Worm (Caenorhabditis elegans) whole organism, L1 larva: Measurements from ENCODE around the gene R10E9.3.

Experiments used
- C34B4.2 ChIP-seq: sonication (generic microtip); optimal IDR thresholded peaks from 2 replicates; lab custom pipeline; 2017; ENCODE audit warnings: mild to moderate bottlenecking, missing genetic modification characterization, missing compliant biosample characterization
- F16B12.6 ChIP-seq: fragments of 150-350 bp; optimal IDR thresholded peaks from 2 replicates; lab custom pipeline; 2014; ENCODE audit warnings: missing biosample characterization, missing genetic modification characterization
- aly-2 ChIP-seq: fragments of 150-350 bp; optimal IDR thresholded peaks from 2 replicates; lab custom pipeline; 2014; ENCODE audit warnings: missing biosample characterization, missing genetic modification characterization
- blmp-1 ChIP-seq: fragments of 150-350 bp; optimal IDR thresholded peaks from 2 replicates; lab custom pipeline; 2014; ENCODE audit warnings: missing biosample characterization, missing genetic modification characterization
- ceh-8 ChIP-seq: fragments of 200-800 bp; sonication (Bioruptor generic); optimal IDR thresholded peaks from 2 replicates; lab custom pipeline; 2018; ENCODE audit warnings: mild to moderate bottlenecking, missing genetic modification characterization, moderate library complexity, missing compliant biosample characterization
- ceh-90 ChIP-seq: sonication (generic microtip); optimal IDR thresholded peaks from 2 replicates; lab custom pipeline; 2016; ENCODE audit warnings: missing genetic modification characterization, missing compliant biosample characterization
- ces-1 ChIP-seq: fragments of 150-350 bp; optimal IDR thresholded peaks from 2 replicates; lab custom pipeline; 2014; ENCODE audit warnings: missing biosample characterization, missing genetic modification reagents, missing genetic modification characterization
- dpl-1 ChIP-seq, 3 experiments: fragments of 150-350 bp in 2 of 3; sonication (generic microtip) in 1 of 3; optimal IDR thresholded peaks; 2 replicates each; lab custom pipeline; 2014 to 2017; ENCODE audit warnings: missing biosample characterization in 3 of 3, missing genetic modification characterization in 3 of 3, missing genetic modification reagents in 3 of 3
- dsc-1 ChIP-seq: sonication (generic microtip); optimal IDR thresholded peaks from 2 replicates; lab custom pipeline; 2016; ENCODE audit warnings: mild to moderate bottlenecking, missing genetic modification characterization, missing compliant biosample characterization
- efl-1 ChIP-seq, 4 experiments: fragments of 150-350 bp; optimal IDR thresholded peaks in 3 of 4; peaks in 1 of 4; 1 replicate in 1 of 4; 2 replicates in 3 of 4; lab custom pipeline; 2014; ENCODE audit warnings: missing biosample characterization in 2 of 4, missing genetic modification characterization in 2 of 4, missing genetic modification reagents in 2 of 4
- efl-3 ChIP-seq: fragments of 200-800 bp; sonication (Bioruptor generic); optimal IDR thresholded peaks from 2 replicates; lab custom pipeline; 2018; ENCODE audit warnings: mild to moderate bottlenecking, missing genetic modification characterization, missing compliant biosample characterization
- egl-13 ChIP-seq: sonication (generic microtip); optimal IDR thresholded peaks from 2 replicates; lab custom pipeline; 2016; ENCODE audit warnings: missing genotype, missing genetic modification reagents, missing genetic modification characterization, missing compliant biosample characterization
- egl-27 ChIP-seq, 2 experiments: fragments of 150-350 bp in 1 of 2; sonication (generic microtip); optimal IDR thresholded peaks; 3 replicates each; lab custom pipeline; 2017 to 2018; ENCODE audit warnings: missing biosample characterization in 2 of 2, missing genetic modification characterization in 2 of 2, missing genetic modification reagents in 2 of 2
- fkh-10 ChIP-seq: sonication (generic microtip); optimal IDR thresholded peaks from 2 replicates; lab custom pipeline; 2017; ENCODE audit warnings: missing biosample characterization, missing genetic modification reagents, missing genetic modification characterization
- fkh-4 ChIP-seq: sonication (generic microtip); optimal IDR thresholded peaks from 2 replicates; lab custom pipeline; 2016; ENCODE audit warnings: missing compliant biosample characterization, missing genetic modification characterization, borderline replicate concordance
- fkh-8 ChIP-seq: sonication (generic microtip); optimal IDR thresholded peaks from 2 replicates; lab custom pipeline; 2016; ENCODE audit warnings: mild to moderate bottlenecking, missing genetic modification characterization, missing compliant biosample characterization
- hlh-17 ChIP-seq: fragments of 200-800 bp; sonication (Bioruptor generic); optimal IDR thresholded peaks from 2 replicates; lab custom pipeline; 2018; ENCODE audit warnings: missing genetic modification characterization, mild to moderate bottlenecking, missing compliant biosample characterization, moderate library complexity, borderline replicate concordance
- lin-14 ChIP-seq: fragments of 200-800 bp; sonication (Bioruptor generic); optimal IDR thresholded peaks from 2 replicates; lab custom pipeline; 2018; ENCODE audit warnings: mild to moderate bottlenecking, missing genetic modification characterization, moderate library complexity, missing compliant biosample characterization
- lin-35 ChIP-seq, 2 experiments: fragments of 150-350 bp; optimal IDR thresholded peaks; 2 replicates each; lab custom pipeline; 2014; ENCODE audit warnings: missing biosample characterization in 2 of 2, missing genetic modification characterization in 2 of 2, missing genetic modification reagents in 2 of 2
- lin-39 ChIP-seq: fragments of 150-350 bp; optimal IDR thresholded peaks from 2 replicates; lab custom pipeline; 2014; ENCODE audit warnings: missing biosample characterization, missing genetic modification reagents, missing genetic modification characterization
- lsy-2 ChIP-seq, 2 experiments: fragments of 150-350 bp; optimal IDR thresholded peaks; 2 replicates each; lab custom pipeline; 2014; ENCODE audit warnings: missing biosample characterization in 2 of 2, missing genetic modification characterization in 2 of 2
- mdl-1 ChIP-seq, 2 experiments: fragments of 150-350 bp; optimal IDR thresholded peaks; 2 replicates each; lab custom pipeline; 2014 to 2017; ENCODE audit warnings: missing biosample characterization in 2 of 2, missing genetic modification characterization in 2 of 2, inconsistent platforms in 1 of 2
- mef-2 ChIP-seq: fragments of 150-350 bp; optimal IDR thresholded peaks from 2 replicates; lab custom pipeline; 2014; ENCODE audit warnings: missing biosample characterization, missing genetic modification characterization
- mep-1 ChIP-seq: fragments of 150-350 bp; optimal IDR thresholded peaks from 2 replicates; lab custom pipeline; 2014; ENCODE audit warnings: missing biosample characterization, missing genetic modification characterization
- nhr-11 ChIP-seq: fragments of 150-350 bp; optimal IDR thresholded peaks from 2 replicates; lab custom pipeline; 2014; ENCODE audit warnings: missing biosample characterization, missing genetic modification characterization
- nhr-12 ChIP-seq: sonication (generic microtip); optimal IDR thresholded peaks from 2 replicates; lab custom pipeline; 2017; ENCODE audit warnings: missing biosample characterization, missing genetic modification characterization
- nhr-20 ChIP-seq: sonication (generic microtip); optimal IDR thresholded peaks from 2 replicates; lab custom pipeline; 2016; ENCODE audit warnings: mild to moderate bottlenecking, missing genetic modification characterization, missing compliant biosample characterization
- nhr-237 ChIP-seq: fragments of 150-350 bp; optimal IDR thresholded peaks from 2 replicates; lab custom pipeline; 2014; ENCODE audit warnings: missing biosample characterization, missing genetic modification characterization
- nhr-47 ChIP-seq: sonication (generic microtip); optimal IDR thresholded peaks from 2 replicates; lab custom pipeline; 2016; ENCODE audit warnings: mild to moderate bottlenecking, missing genetic modification characterization, moderate library complexity, missing compliant biosample characterization
- nhr-71 ChIP-seq: sonication (generic microtip); optimal IDR thresholded peaks from 2 replicates; lab custom pipeline; 2016; ENCODE audit warnings: mild to moderate bottlenecking, missing genetic modification characterization, moderate library complexity, missing compliant biosample characterization
- nhr-76 ChIP-seq: sonication (generic microtip); optimal IDR thresholded peaks from 2 replicates; lab custom pipeline; 2017; ENCODE audit warnings: missing biosample characterization, missing genetic modification characterization
- nhr-77 ChIP-seq: fragments of 150-350 bp; optimal IDR thresholded peaks from 2 replicates; lab custom pipeline; 2014; ENCODE audit warnings: missing biosample characterization, missing genetic modification characterization
- nhr-85 ChIP-seq: sonication (generic microtip); peaks from one replicate; lab custom pipeline; 2016; ENCODE audit warnings: missing genetic modification characterization, inconsistent platforms, missing compliant biosample characterization
- nhr-90 ChIP-seq: sonication (generic microtip); optimal IDR thresholded peaks from 2 replicates; lab custom pipeline; 2016; ENCODE audit warnings: mild to moderate bottlenecking, missing genetic modification characterization, missing compliant biosample characterization; ENCODE audit not compliant: poor library complexity
- pag-3 ChIP-seq: sonication (generic microtip); optimal IDR thresholded peaks from 2 replicates; lab custom pipeline; 2017; ENCODE audit warnings: missing genetic modification characterization, mild to moderate bottlenecking, missing compliant biosample characterization, antibody characterized with exemption, borderline replicate concordance; ENCODE audit not compliant: insufficient read depth
- rnt-1 ChIP-seq: sonication (generic microtip); optimal IDR thresholded peaks from 2 replicates; lab custom pipeline; 2016; ENCODE audit warnings: mild to moderate bottlenecking, missing genetic modification characterization, moderate library complexity, missing compliant biosample characterization
- snu-23 ChIP-seq: sonication (generic microtip); optimal IDR thresholded peaks from 2 replicates; lab custom pipeline; 2016; ENCODE audit warnings: missing genetic modification characterization, missing compliant biosample characterization
- sox-4 ChIP-seq: sonication (generic microtip); optimal IDR thresholded peaks from 2 replicates; lab custom pipeline; 2016; ENCODE audit warnings: missing genetic modification characterization, missing compliant biosample characterization
- sup-37 ChIP-seq: fragments of 200-800 bp; sonication (Bioruptor generic); optimal IDR thresholded peaks from 2 replicates; lab custom pipeline; 2018; ENCODE audit warnings: mild to moderate bottlenecking, missing genetic modification characterization, missing compliant biosample characterization
- swsn-7 ChIP-seq: sonication (generic microtip); optimal IDR thresholded peaks from 2 replicates; lab custom pipeline; 2016; ENCODE audit warnings: missing genetic modification characterization, missing compliant biosample characterization
- tbx-2 ChIP-seq: sonication (generic microtip); optimal IDR thresholded peaks from 2 replicates; lab custom pipeline; 2016; ENCODE audit warnings: missing genetic modification characterization, missing compliant biosample characterization
- tlp-1 ChIP-seq: fragments of 150-350 bp; optimal IDR thresholded peaks from 2 replicates; lab custom pipeline; 2014; ENCODE audit warnings: missing biosample characterization, missing genetic modification characterization
- unc-30 ChIP-seq: sonication (generic microtip); optimal IDR thresholded peaks from 2 replicates; lab custom pipeline; 2017; ENCODE audit warnings: missing biosample characterization, missing genetic modification characterization
- unc-62 ChIP-seq: fragments of 150-350 bp; optimal IDR thresholded peaks from 2 replicates; lab custom pipeline; 2014; ENCODE audit warnings: missing biosample characterization, missing genetic modification reagents, missing genetic modification characterization
- unc-98 ChIP-seq: fragments of 200-800 bp; sonication (Bioruptor generic); IDR thresholded peaks from 2 replicates; pipeline ENCODE4 v1.3.6; 2022; ENCODE audit warnings: missing genetic modification characterization, missing compliant biosample characterization
- vab-15 ChIP-seq: sonication (generic microtip); optimal IDR thresholded peaks from 2 replicates; lab custom pipeline; 2017; ENCODE audit warnings: missing genotype, mild to moderate bottlenecking, missing genetic modification characterization, missing compliant biosample characterization
- xbp-1 ChIP-seq: sonication (generic microtip); optimal IDR thresholded peaks from 2 replicates; lab custom pipeline; 2016; ENCODE audit warnings: missing genetic modification characterization, missing compliant biosample characterization
- zag-1 ChIP-seq: fragments of 150-350 bp; optimal IDR thresholded peaks from 2 replicates; lab custom pipeline; 2014; ENCODE audit warnings: missing biosample characterization, missing genetic modification characterization
- ztf-11 ChIP-seq, 2 experiments: sonication (generic microtip); optimal IDR thresholded peaks; 2 replicates each; lab custom pipeline; 2016 to 2017; ENCODE audit warnings: missing genetic modification characterization in 2 of 2, missing biosample characterization in 1 of 2, missing compliant biosample characterization in 1 of 2
- ztf-4 ChIP-seq: fragments of 150-350 bp; optimal IDR thresholded peaks from 2 replicates; lab custom pipeline; 2014; ENCODE audit warnings: missing biosample characterization, missing genetic modification characterization

R10E9.3 gene

ce11 chrIII:3979980-3980631 is 20.1 kb downstream of the R10E9.3 start (continued):
- TF ChIP-seq dsc-1 (peak; percentile 49), nhr-90 (no peak), snu-23 (GFP tag; lab: Kevin White, UChicago) (peak; percentile 74), nhr-77 (no peak), nhr-11 (tag; lab: Kevin White, UChicago) (no peak), lin-14 (GFP tag; lab: Kevin White, UChicago) (peak; percentile 91), blmp-1 (tag; lab: Kevin White, UChicago) (peak; percentile 27), swsn-7 (tag; lab: Kevin White, UChicago) (peak; percentile 64), xbp-1 (peak; percentile 28)

DNA sequence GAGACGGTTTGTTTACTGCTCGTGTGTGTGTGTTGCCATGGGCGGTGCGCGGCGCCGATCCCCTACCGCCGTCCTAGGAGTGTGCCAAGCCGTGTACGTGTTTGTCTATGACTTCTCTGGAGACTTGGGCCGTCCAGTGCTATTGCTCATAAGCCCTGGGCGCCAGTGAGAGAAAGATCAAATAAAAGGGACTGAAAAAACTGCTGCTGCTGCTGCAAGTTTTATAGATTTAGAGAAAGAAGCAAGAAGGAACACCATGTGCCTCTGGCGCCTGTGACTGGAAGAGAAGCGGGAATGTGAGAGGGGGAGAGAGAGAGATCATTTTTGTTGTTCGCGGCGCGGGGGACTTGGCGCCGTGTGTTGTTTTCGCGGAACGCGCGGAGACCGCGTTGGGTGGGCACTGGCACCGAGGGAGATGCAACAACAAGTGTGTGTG is 24.0 kb downstream of the R10E9.3 start:
- TF ChIP-seq ceh-8 (GFP tag; lab: Kevin White, UChicago) (no peak), nhr-71 (tag; lab: Kevin White, UChicago) (peak; percentile 36), unc-62 (no peak), tlp-1 (tag; lab: Kevin White, UChicago) (no peak), rnt-1 (tag; lab: Kevin White, UChicago) (no peak), lin-14 (GFP tag; lab: Kevin White, UChicago) (peak; percentile 68), nhr-76 (tag; lab: Kevin White, UChicago) (no peak), fkh-10 (GFP tag; lab: Kevin White, UChicago) (no peak), efl-3 (GFP tag; lab: Kevin White, UChicago) (no peak), lin-39 (tag; lab: Kevin White, UChicago) (no peak), lsy-2 (tag; optimal IDR thresholded peaks at IDR 0.05; lab: Kevin White, UChicago) (peak in 1 of 2 experiments; percentile 23), mef-2 (tag; lab: Kevin White, UChicago) (no peak), nhr-90 (no peak), ztf-4 (tag; lab: Kevin White, UChicago) (no peak), fkh-4 (tag; lab: Kevin White, UChicago) (no peak), lin-35 (GFP tag; optimal IDR thresholded peaks at IDR 0.05; lab: Kevin White, UChicago) (no peak), unc-30 (tag; lab: Kevin White, UChicago) (no peak), fkh-8 (tag; lab: Kevin White, UChicago) (peak; percentile 75), nhr-47 (peak; percentile 40), ces-1 (GFP tag; lab: Kevin White, UChicago) (no peak), mdl-1 (tag; optimal IDR thresholded peaks at IDR 0.05; lab: Kevin White, UChicago) (peak in 1 of 2 experiments; percentile 32), nhr-85 (tag; lab: Kevin White, UChicago) (no peak), unc-98 (GFP tag; lab: Robert Waterston, UW) (no peak), ztf-11 (tag; optimal IDR thresholded peaks at IDR 0.05; lab: Kevin White, UChicago) (peak in 1 of 2 experiments; percentile 10), dpl-1 (GFP tag; optimal IDR thresholded peaks at IDR 0.05; lab: Kevin White, UChicago) (no peak), C34B4.2 (tag; lab: Kevin White, UChicago) (no peak), hlh-17 (no peak), mep-1 (tag; lab: Kevin White, UChicago) (no peak), tbx-2 (tag; lab: Kevin White, UChicago) (peak; percentile 53), zag-1 (no peak), ceh-90 (no peak), egl-27 (tag; optimal IDR thresholded peaks at IDR 0.05; lab: Kevin White, UChicago) (peak in 1 of 2 experiments; percentile 8), sup-37 (GFP tag; lab: Kevin White, UChicago) (peak; percentile 5), sox-4 (tag; lab: Kevin White, UChicago) (no peak), nhr-12 (tag; lab: Kevin White, UChicago) (no peak), vab-15 (tag; lab: Kevin White, UChicago) (no peak), nhr-237 (tag; lab: Kevin White, UChicago) (no peak), egl-13 (tag; lab: Kevin White, UChicago) (no peak), efl-1 (optimal IDR thresholded peaks at IDR 0.05; lab: Kevin White, UChicago) (no peak), efl-1 (GFP tag; optimal IDR thresholded peaks at IDR 0.05 in 1 of 2; lab: Kevin White, UChicago) (peak in 1 of 2 experiments; percentile 44), swsn-7 (tag; lab: Kevin White, UChicago) (peak; percentile 5), aly-2 (tag; lab: Kevin White, UChicago) (no peak), pag-3 (tag; lab: Kevin White, UChicago) (no peak), nhr-20 (tag; lab: Kevin White, UChicago) (peak; percentile 16), F16B12.6 (tag; lab: Kevin White, UChicago) (no peak)
